Fruit fly (Drosophila melanogaster): ENCODE results near the gene CG1227.

Gene CG1227

dm6 chr3R:7249460-7249859 is at the start of gene CG1227, which contains the start of gene Dtwd2 (continued):
- TF ChIP-seq trh (GFP tag; optimal IDR thresholded peaks at IDR 0.05) (peak; percentile 47), Dfd (GFP tag; optimal IDR thresholded peaks at IDR 0.05) (no peak), fd3F (GFP tag; optimal IDR thresholded peaks at IDR 0.05) (peak; percentile 93), Ssrp (tag; optimal IDR thresholded peaks at IDR 0.05) (peak; percentile 92), CG15696 (tag; optimal IDR thresholded peaks at IDR 0.05) (peak; percentile 86), CG3726 (GFP tag; IDR thresholded peaks at IDR 0.05) (peak; percentile 71; the same call in 2 of the 3 replicates), CkIIα-i1 (GFP tag; IDR thresholded peaks at IDR 0.05) (no peak), Dip2 (GFP tag; IDR thresholded peaks at IDR 0.05) (no peak), CG10654 (GFP tag; optimal IDR thresholded peaks at IDR 0.05) (peak; percentile 58), CG8765 (GFP tag; IDR thresholded peaks at IDR 0.05) (peak; percentile 73; the same call in 1 of the 2 replicates), sc (optimal IDR thresholded peaks at IDR 0.05) (no peak), sc (GFP tag; optimal IDR thresholded peaks at IDR 0.05) (peak; percentile 57), Mes4 (GFP tag; optimal IDR thresholded peaks at IDR 0.05) (peak; percentile 27), tup (GFP tag; optimal IDR thresholded peaks at IDR 0.05) (peak; percentile 7), CG2202 (tag; optimal IDR thresholded peaks at IDR 0.05) (peak; percentile 84), sr (GFP tag; IDR thresholded peaks at IDR 0.05) (no peak), toy (GFP tag; IDR thresholded peaks at IDR 0.05) (peak; percentile 74), Hr51 (GFP tag; optimal IDR thresholded peaks at IDR 0.05) (peak; percentile 45 to 97), CG15073 (GFP tag; optimal IDR thresholded peaks at IDR 0.05) (no peak), Hr3 (GFP tag; optimal IDR thresholded peaks at IDR 0.05) (peak; percentile 76), Drgx (GFP tag; IDR thresholded peaks at IDR 0.05) (peak; percentile 97), Sox102F (GFP tag; optimal IDR thresholded peaks at IDR 0.05) (peak; percentile 94), CG4820 (GFP tag; optimal IDR thresholded peaks at IDR 0.05) (peak; percentile 95), CG18011 (GFP tag; optimal IDR thresholded peaks at IDR 0.05) (peak; percentile 75), CG10366 (GFP tag; IDR thresholded peaks at IDR 0.05) (peak; percentile 91), CG9215 (GFP tag; IDR thresholded peaks at IDR 0.05) (peak; percentile 65), vfl (GFP tag; optimal IDR thresholded peaks at IDR 0.05) (peak; percentile 19), Asciz (GFP tag; optimal IDR thresholded peaks at IDR 0.05) (peak; percentile 85), Aef1 (GFP tag; IDR thresholded peaks at IDR 0.05) (peak; percentile 85), HmgZ (tag; optimal IDR thresholded peaks at IDR 0.05) (peak; percentile 96), CG14860 (GFP tag; IDR thresholded peaks at IDR 0.05; ENCODE audit: partially characterized antibody) (no peak), CG17361 (GFP tag; IDR thresholded peaks at IDR 0.05) (no peak; the same call in 1 of the 3 replicates), CG7928 (GFP tag; optimal IDR thresholded peaks at IDR 0.05) (peak; percentile 65), CG9817 (tag; optimal IDR thresholded peaks at IDR 0.05) (peak; percentile 93), CG1024 (GFP tag; IDR thresholded peaks at IDR 0.05) (peak; percentile 62; the same call in 1 of the 2 replicates), CG3065 (GFP tag; optimal IDR thresholded peaks at IDR 0.05) (peak; percentile 11), hkb (optimal IDR thresholded peaks at IDR 0.05) (no peak), hkb (GFP tag; IDR thresholded peaks at IDR 0.05) (peak; percentile 91), al (GFP tag; IDR thresholded peaks at IDR 0.05) (peak; percentile 88), cas (GFP tag; IDR thresholded peaks at IDR 0.05) (peak; percentile 83), CG7745 (tag; optimal IDR thresholded peaks at IDR 0.05) (no peak), kni (GFP tag; optimal IDR thresholded peaks at IDR 0.05) (no peak), NC2α (GFP tag; optimal IDR thresholded peaks at IDR 0.05) (no peak), CG17612 (GFP tag; IDR thresholded peaks at IDR 0.05) (peak; percentile 63), CG2120 (GFP tag; optimal IDR thresholded peaks at IDR 0.05) (peak; percentile 90), lola (GFP tag; optimal IDR thresholded peaks at IDR 0.05) (peak in 1 of 3 experiments; percentile 88), Oaz (GFP tag; IDR thresholded peaks at IDR 0.05) (peak; percentile 89), kah (GFP tag; optimal IDR thresholded peaks at IDR 0.05) (peak; percentile 72), HHEX (GFP tag; optimal IDR thresholded peaks at IDR 0.05) (peak; percentile 79), gro (GFP tag; optimal IDR thresholded peaks at IDR 0.05) (no peak), CG33213 (GFP tag; optimal IDR thresholded peaks at IDR 0.05) (peak; percentile 12), nerfin-1 (tag; optimal IDR thresholded peaks at IDR 0.05) (peak; percentile 94)
